Fruit fly (Drosophila melanogaster) whole organism, embryonic: Measurements from ENCODE around the gene sa.

ENCODE experiments used
- Awh ChIP-seq: fragments of 200-800 bp; sonication (Bioruptor generic); IDR thresholded peaks from 2 replicates; pipeline ENCODE4, ENCODE4 v1.3.6; 2022; ENCODE audit warnings: missing biosample characterization, missing genetic modification characterization
- BEAF-32 ChIP-seq: fragments of 200-800 bp; sonication (Bioruptor generic); optimal IDR thresholded peaks from 3 replicates; lab custom pipeline; 2017; ENCODE audit warnings: missing biosample characterization, missing genetic modification characterization, mild to moderate bottlenecking, moderate library complexity, missing genetic modification reagents
- BtbVII ChIP-seq: fragments of 200-800 bp; sonication (Bioruptor generic); optimal IDR thresholded peaks from 3 replicates; lab custom pipeline; 2017; ENCODE audit warnings: missing biosample characterization, mild to moderate bottlenecking, missing genetic modification characterization
- CG10274 ChIP-seq: fragments of 200-800 bp; sonication (Bioruptor generic); optimal IDR thresholded peaks from 3 replicates; lab custom pipeline; 2017; ENCODE audit warnings: missing biosample characterization, mild to moderate bottlenecking, missing genetic modification characterization
- CG10959 ChIP-seq: fragments of 200-800 bp; sonication (Bioruptor generic); IDR thresholded peaks from 2 replicates; pipeline ENCODE4 v1.3.6; 2022; ENCODE audit warnings: missing biosample characterization, missing genetic modification characterization
- CG11093 ChIP-seq: fragments of 200-800 bp; sonication (Bioruptor generic); IDR thresholded peaks from 3 replicates; pipeline ENCODE4 v1.3.6; 2022; ENCODE audit warnings: missing biosample characterization, missing genetic modification characterization
- CG12769 ChIP-seq: fragments of 200-800 bp; sonication (Bioruptor generic); optimal IDR thresholded peaks from 2 replicates; lab custom pipeline; 2019; ENCODE audit warnings: missing biosample characterization, mild to moderate bottlenecking, missing genetic modification characterization, moderate library complexity
- CG14014 ChIP-seq: fragments of 200-800 bp; sonication (Bioruptor generic); IDR thresholded peaks from 2 replicates; pipeline ENCODE4 v1.3.6; 2022; ENCODE audit warnings: missing biosample characterization, missing genetic modification characterization
- CG14710 ChIP-seq: fragments of 200-800 bp; sonication (Bioruptor generic); optimal IDR thresholded peaks from 3 replicates; lab custom pipeline; 2019; ENCODE audit warnings: missing biosample characterization, mild to moderate bottlenecking, missing genetic modification characterization, moderate library complexity
- CG16779 ChIP-seq: fragments of 200-800 bp; sonication (Bioruptor generic); IDR thresholded peaks from 2 replicates; pipeline ENCODE4 v1.3.6; 2022; ENCODE audit warnings: missing biosample characterization, missing genetic modification characterization
- CG17328 ChIP-seq: fragments of 200-800 bp; sonication (Bioruptor generic); IDR thresholded peaks from 2 replicates; pipeline ENCODE4 v1.3.6; 2022; ENCODE audit warnings: missing biosample characterization, missing genetic modification characterization
- CG17359 ChIP-seq: fragments of 200-800 bp; sonication (Bioruptor generic); optimal IDR thresholded peaks from 3 replicates; lab custom pipeline; 2018; ENCODE audit warnings: missing biosample characterization, mild to moderate bottlenecking, missing genetic modification characterization, moderate library complexity
- CG32772 ChIP-seq: fragments of 200-800 bp; sonication (Bioruptor generic); IDR thresholded peaks from 2 replicates; pipeline ENCODE4 v1.3.6; 2022; ENCODE audit warnings: missing biosample characterization, missing genetic modification characterization
- CG33213 ChIP-seq: fragments of 200-800 bp; sonication (Bioruptor generic); optimal IDR thresholded peaks from 3 replicates; lab custom pipeline; 2016; ENCODE audit warnings: missing biosample characterization, missing genetic modification characterization
- CG33557 ChIP-seq: fragments of 200-800 bp; sonication (Bioruptor generic); optimal IDR thresholded peaks from 2 replicates; lab custom pipeline; 2019; ENCODE audit warnings: missing biosample characterization, mild to moderate bottlenecking, missing genetic modification characterization, moderate library complexity
- CG3407 ChIP-seq: fragments of 200-800 bp; sonication (Bioruptor generic); optimal IDR thresholded peaks from 2 replicates; lab custom pipeline; 2018; ENCODE audit warnings: missing biosample characterization, mild to moderate bottlenecking, missing genetic modification characterization
- CG3726 ChIP-seq: fragments of 200-800 bp; sonication (Bioruptor generic); IDR thresholded peaks from 3 replicates; pipeline ENCODE4, ENCODE4 v1.3.6; 2022; ENCODE audit warnings: missing biosample characterization, missing genetic modification characterization
- CG9876 ChIP-seq: fragments of 200-800 bp; sonication (Bioruptor generic); optimal IDR thresholded peaks from 2 replicates; lab custom pipeline; 2016; ENCODE audit warnings: missing biosample characterization, missing genetic modification characterization
- Dek ChIP-seq: fragments of 200-800 bp; sonication (Bioruptor generic); optimal IDR thresholded peaks from 3 replicates; lab custom pipeline; 2019; ENCODE audit warnings: missing biosample characterization, mild to moderate bottlenecking, missing genetic modification characterization, moderate library complexity
- Doc2 ChIP-seq: fragments of 200-800 bp; sonication (Bioruptor generic); IDR thresholded peaks from 2 replicates; pipeline ENCODE4 v1.3.6; 2022; ENCODE audit warnings: missing biosample characterization, missing genetic modification characterization
- HLH54F ChIP-seq: fragments of 200-800 bp; sonication (Bioruptor generic); optimal IDR thresholded peaks from 3 replicates; lab custom pipeline; 2016; ENCODE audit warnings: missing biosample characterization, missing genetic modification characterization
- Hmr ChIP-seq: fragments of 200-800 bp; sonication (Bioruptor generic); optimal IDR thresholded peaks from 3 replicates; lab custom pipeline; 2017; ENCODE audit warnings: mild to moderate bottlenecking, missing biosample characterization, missing genetic modification reagents, missing genetic modification characterization
- Hr39 ChIP-seq: fragments of >200 bp; optimal IDR thresholded peaks from 2 replicates; lab custom pipeline; 2017
- Kr ChIP-seq: fragments of 200-800 bp; sonication (Bioruptor generic); optimal IDR thresholded peaks from 2 replicates; lab custom pipeline; 2017; ENCODE audit warnings: missing biosample characterization, mild to moderate bottlenecking, missing genetic modification characterization
- Lim3 ChIP-seq: fragments of 200-800 bp; sonication (Bioruptor generic); IDR thresholded peaks from 2 replicates; pipeline ENCODE4 v1.3.6; 2022; ENCODE audit warnings: missing biosample characterization, missing genetic modification characterization
- Lpt ChIP-seq: fragments of >200 bp; optimal IDR thresholded peaks from 2 replicates; lab custom pipeline; 2018; ENCODE audit warnings: missing biosample characterization, missing genetic modification characterization
- Max ChIP-seq: fragments of 200-800 bp; sonication (Bioruptor generic); optimal IDR thresholded peaks from 2 replicates; lab custom pipeline; 2016; ENCODE audit warnings: missing biosample characterization, mild to moderate bottlenecking, missing genetic modification characterization
- Ravus ChIP-seq: fragments of 200-800 bp; sonication (Bioruptor generic); IDR thresholded peaks from 2 replicates; pipeline ENCODE4 v1.3.6; 2022; ENCODE audit warnings: missing biosample characterization, missing genetic modification characterization
- aop ChIP-seq: fragments of 200-800 bp; sonication (Bioruptor generic); IDR thresholded peaks from 2 replicates; pipeline ENCODE4 v1.3.6; 2022; ENCODE audit warnings: missing biosample characterization, missing genetic modification characterization
- fd96Cb ChIP-seq: fragments of 200-800 bp; sonication (Bioruptor generic); optimal IDR thresholded peaks from 2 replicates; lab custom pipeline; 2018; ENCODE audit warnings: missing biosample characterization, mild to moderate bottlenecking, missing genetic modification characterization, moderate library complexity
- grau ChIP-seq: fragments of 200-800 bp; optimal IDR thresholded peaks from 3 replicates; lab custom pipeline; 2019; ENCODE audit warnings: missing biosample characterization, mild to moderate bottlenecking, missing genetic modification characterization, moderate library complexity
- gsb ChIP-seq: fragments of 200-800 bp; sonication (Bioruptor generic); IDR thresholded peaks from 2 replicates; pipeline ENCODE4 v1.3.6; 2022; ENCODE audit warnings: missing biosample characterization, missing genetic modification characterization
- hkb ChIP-seq, 2 experiments: fragments of 200-800 bp in 1 of 2; fragments of >200 bp in 1 of 2; sonication (Bioruptor generic) in 1 of 2; IDR thresholded peaks in 1 of 2; optimal IDR thresholded peaks in 1 of 2; 2 replicates each; pipeline versions ENCODE4 v1.3.6 to Lab custom; 2017 to 2022; ENCODE audit warnings: missing biosample characterization in 1 of 2, missing genetic modification characterization in 1 of 2
- hth ChIP-seq: fragments of >200 bp; optimal IDR thresholded peaks from 2 replicates; lab custom pipeline; 2017; ENCODE audit warnings: inconsistent platforms
- insv ChIP-seq, 2 experiments: fragments of 200-800 bp; sonication (Bioruptor generic); optimal IDR thresholded peaks; 3 replicates each; lab custom pipeline; 2016 to 2018; ENCODE audit warnings: missing biosample characterization in 2 of 2, missing genetic modification characterization in 2 of 2
- jing ChIP-seq: fragments of 200-800 bp; sonication (Bioruptor generic); optimal IDR thresholded peaks from 2 replicates; lab custom pipeline; 2018; ENCODE audit warnings: missing biosample characterization, mild to moderate bottlenecking, missing genetic modification characterization
- klu ChIP-seq: fragments of 200-800 bp; sonication (Bioruptor generic); IDR thresholded peaks from 2 replicates; pipeline ENCODE4 v1.3.6; 2022; ENCODE audit warnings: missing biosample characterization, missing genetic modification characterization
- lab ChIP-seq: fragments of 200-800 bp; sonication (Bioruptor generic); optimal IDR thresholded peaks from 3 replicates; lab custom pipeline; 2017; ENCODE audit warnings: missing biosample characterization, missing genetic modification characterization, mild to moderate bottlenecking, moderate library complexity, missing genetic modification reagents
- lbe ChIP-seq: fragments of 200-800 bp; sonication (Bioruptor generic); optimal IDR thresholded peaks from 2 replicates; lab custom pipeline; 2016; ENCODE audit warnings: missing biosample characterization, mild to moderate bottlenecking, missing genetic modification characterization
- lov ChIP-seq, 2 experiments: fragments of 200-800 bp in 1 of 2; fragments of >200 bp in 1 of 2; sonication (Bioruptor generic) in 1 of 2; IDR thresholded peaks in 1 of 2; optimal IDR thresholded peaks in 1 of 2; 2 replicates in 1 of 2; 3 replicates in 1 of 2; pipeline versions ENCODE4 v1.3.6 to Lab custom; 2017 to 2022; ENCODE audit warnings: missing biosample characterization in 1 of 2, missing genetic modification characterization in 1 of 2
- odd ChIP-seq: fragments of 200-800 bp; sonication (Bioruptor generic); optimal IDR thresholded peaks from 2 replicates; lab custom pipeline; 2017; ENCODE audit warnings: missing biosample characterization, mild to moderate bottlenecking, missing genetic modification characterization
- pzg ChIP-seq: fragments of 200-800 bp; sonication (Bioruptor generic); optimal IDR thresholded peaks from 3 replicates; lab custom pipeline; 2018; ENCODE audit warnings: missing biosample characterization, mild to moderate bottlenecking, missing genetic modification characterization, moderate library complexity
- ranshi ChIP-seq: fragments of 200-800 bp; sonication (Bioruptor generic); IDR thresholded peaks from 2 replicates; pipeline ENCODE4 v1.3.6; 2022; ENCODE audit warnings: missing biosample characterization, missing genetic modification characterization
- rib ChIP-seq: fragments of 200-800 bp; sonication (Bioruptor generic); IDR thresholded peaks from 2 replicates; pipeline ENCODE4 v1.3.6; 2022; ENCODE audit warnings: missing biosample characterization, missing genetic modification characterization
- run ChIP-seq: fragments of 200-800 bp; sonication (Bioruptor generic); optimal IDR thresholded peaks from 3 replicates; lab custom pipeline; 2018; ENCODE audit warnings: missing biosample characterization, mild to moderate bottlenecking, missing genetic modification characterization
- sisA ChIP-seq: fragments of 200-800 bp; sonication (Bioruptor generic); IDR thresholded peaks from 2 replicates; pipeline ENCODE4 v1.3.6; 2022; ENCODE audit warnings: missing biosample characterization, missing genetic modification characterization
- so ChIP-seq: fragments of 200-800 bp; sonication (Bioruptor generic); IDR thresholded peaks from 3 replicates; pipeline ENCODE4 v1.3.6; 2022; ENCODE audit warnings: missing biosample characterization, missing genetic modification characterization
- tin ChIP-seq: fragments of 200-800 bp; sonication (Bioruptor generic); optimal IDR thresholded peaks from 3 replicates; lab custom pipeline; 2016; ENCODE audit warnings: missing biosample characterization, missing genetic modification characterization
- ttk ChIP-seq: fragments of 200-800 bp; sonication (Bioruptor generic); IDR thresholded peaks from 2 replicates; pipeline ENCODE4 v2.1.2; 2022; ENCODE audit warnings: missing biosample characterization, missing genetic modification characterization
- zen ChIP-seq: fragments of 200-800 bp; sonication (Bioruptor generic); optimal IDR thresholded peaks from 3 replicates; lab custom pipeline; 2018; ENCODE audit warnings: missing biosample characterization, mild to moderate bottlenecking, missing genetic modification characterization, moderate library complexity

sa gene

dm6 chr3L:21382158-21382610, 24.4 kb downstream of the sa start, which contains the start of gene rgn (continued):
- 0 out of 3 replicates have a peak, but pooled peaks have one; percentile 46 for TF ChIP-seq CG3726 (GFP tag; lab: Robert Waterston, UW)
- TF ChIP-seq Max, result peak; percentile 22
- TF ChIP-seq CG14014 (GFP tag; lab: Robert Waterston, UW), result peak; percentile 70
- TF ChIP-seq Lpt, result no peak
- no peak for TF ChIP-seq hth (lab: Kevin White, UChicago)
- TF ChIP-seq CG10274 (GFP tag; lab: Kevin White, UChicago), result peak; percentile 23
- peak; percentile 0 for TF ChIP-seq run (tag; lab: Kevin White, UChicago)
- no peak for TF ChIP-seq Doc2 (GFP tag; lab: Robert Waterston, UW)
- TF ChIP-seq insv (GFP tag; optimal IDR thresholded peaks at IDR 0.05; lab: Kevin White, UChicago), result no peak
- no peak for TF ChIP-seq lov (optimal IDR thresholded peaks at IDR 0.05; lab: Kevin White, UChicago)
- peak; percentile 33; the same call in 1 of the 3 replicates for TF ChIP-seq lov (GFP tag; IDR thresholded peaks at IDR 0.05; lab: Robert Waterston, UW)
- TF ChIP-seq BEAF-32 (GFP tag; lab: Kevin White, UChicago), result no peak
- peak; percentile 92 for TF ChIP-seq Hmr (GFP tag; lab: Kevin White, UChicago)
- TF ChIP-seq odd, result peak; percentile 69
- TF ChIP-seq Lim3 (GFP tag; lab: Robert Waterston, UW), result no peak
- peak; percentile 65 for TF ChIP-seq tin
- TF ChIP-seq CG17328 (GFP tag; lab: Robert Waterston, UW), result no peak; the same call in 1 of the 2 replicates
- TF ChIP-seq CG12769 (tag; lab: Kevin White, UChicago), result peak; percentile 67
- TF ChIP-seq Kr (GFP tag; lab: Kevin White, UChicago), result no peak
- peak; percentile 46; the same call in 1 of the 3 replicates for TF ChIP-seq CG11093 (GFP tag; lab: Robert Waterston, UW)
- no peak for TF ChIP-seq CG10959 (GFP tag; lab: Robert Waterston, UW)
- peak; percentile 90 for TF ChIP-seq lab (GFP tag; lab: Kevin White, UChicago)
- TF ChIP-seq CG3407 (GFP tag; lab: Kevin White, UChicago), result no peak
- peak; percentile 80 for TF ChIP-seq BtbVII (GFP tag; lab: Kevin White, UChicago)
- no peak for TF ChIP-seq Hr39 (lab: Kevin White, UChicago)
- TF ChIP-seq ttk (GFP tag; lab: Robert Waterston, UW), result peak; percentile 53; the same call in 1 of the 2 replicates
- TF ChIP-seq Awh (GFP tag; lab: Robert Waterston, UW), result peak; percentile 61
- TF ChIP-seq CG16779 (GFP tag; lab: Robert Waterston, UW), result peak; percentile 49; the same call in 1 of the 2 replicates
- TF ChIP-seq CG33213, result peak; percentile 11
- TF ChIP-seq CG17359 (tag; lab: Kevin White, UChicago), result peak; percentile 70
- TF ChIP-seq CG14710 (tag; lab: Kevin White, UChicago), result no peak
- TF ChIP-seq lbe (GFP tag; lab: Kevin White, UChicago), result no peak
- TF ChIP-seq gsb, result peak; percentile 51; the same call in 1 of the 2 replicates
- no peak for TF ChIP-seq pzg (GFP tag; lab: Kevin White, UChicago)
- peak; percentile 72; the same call in 2 of the 3 replicates for TF ChIP-seq so (GFP tag; lab: Robert Waterston, UW)
- TF ChIP-seq grau, result peak; percentile 85
- peak; percentile 61 for TF ChIP-seq CG9876 (GFP tag; lab: Kevin White, UChicago)
- no peak for TF ChIP-seq hkb (optimal IDR thresholded peaks at IDR 0.05; lab: Kevin White, UChicago)
- peak; percentile 78 for TF ChIP-seq hkb (GFP tag; IDR thresholded peaks at IDR 0.05; lab: Robert Waterston, UW)
- TF ChIP-seq rib (GFP tag; lab: Robert Waterston, UW), result no peak; the same call in 1 of the 2 replicates
- TF ChIP-seq CG33557, result no peak
- peak; percentile 64; the same call in 1 of the 2 replicates for TF ChIP-seq ranshi
- TF ChIP-seq sisA (GFP tag; lab: Robert Waterston, UW), result peak; percentile 29; the same call in 1 of the 2 replicates
- TF ChIP-seq Ravus (GFP tag; lab: Robert Waterston, UW), result no peak; the same call in none of the 2 replicates
- peak; percentile 38; the same call in 1 of the 2 replicates for TF ChIP-seq klu
- TF ChIP-seq jing, result peak; percentile 42
- peak; percentile 67 for TF ChIP-seq CG32772 (GFP tag; lab: Robert Waterston, UW)
- TF ChIP-seq fd96Cb (tag; lab: Kevin White, UChicago), result peak; percentile 64
- peak; percentile 56 for TF ChIP-seq HLH54F (GFP tag; lab: Kevin White, UChicago)
- peak; percentile 74 for TF ChIP-seq Dek (tag; lab: Kevin White, UChicago)
- no peak for TF ChIP-seq aop (GFP tag; lab: Robert Waterston, UW)
- no peak for TF ChIP-seq zen (tag; lab: Kevin White, UChicago)
